Fruit fly (Drosophila melanogaster) whole organism, prepupa: ENCODE data around the gene UBL3.

ENCODE experiments used
- CG10669 ChIP-seq: fragments of 200-800 bp; sonication (Bioruptor generic); optimal IDR thresholded peaks from 3 replicates; lab custom pipeline; 2018; ENCODE audit warnings: missing biosample characterization, mild to moderate bottlenecking, missing genetic modification characterization, moderate library complexity
- CG8632 ChIP-seq: fragments of 200-800 bp; sonication (Bioruptor generic); optimal IDR thresholded peaks from 3 replicates; lab custom pipeline; 2016; ENCODE audit warnings: missing biosample characterization, missing genetic modification characterization
- Sox102F ChIP-seq: fragments of 200-800 bp; sonication (Bioruptor generic); optimal IDR thresholded peaks from 2 replicates; lab custom pipeline; 2016; ENCODE audit warnings: missing biosample characterization, mild to moderate bottlenecking, missing genetic modification characterization
- topi ChIP-seq: fragments of 200-800 bp; sonication (Bioruptor generic); optimal IDR thresholded peaks from 3 replicates; lab custom pipeline; 2016; ENCODE audit warnings: missing biosample characterization, missing genetic modification characterization

DNA sequence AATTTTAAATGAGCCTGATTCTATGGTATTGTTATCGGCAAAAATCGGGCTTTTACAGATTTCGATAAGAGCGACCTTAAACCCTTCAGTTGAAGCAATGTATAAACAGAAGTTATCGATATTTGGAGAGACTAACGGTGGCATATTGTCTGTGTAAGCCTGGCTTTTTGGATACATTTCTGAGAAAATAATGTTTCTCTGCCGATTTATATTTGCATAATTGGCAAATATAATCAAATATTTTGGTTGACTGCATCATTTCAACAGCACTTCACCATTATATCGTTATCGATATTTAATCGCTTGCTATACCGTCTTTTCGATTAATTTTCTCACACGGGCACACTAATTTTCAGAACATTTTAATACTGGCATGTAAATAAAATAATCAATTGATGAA, 16.9 kb upstream of the UBL3 start, which contains the start of gene CG16952:
- TF ChIP-seq Sox102F (no peak), CG8632 (GFP tag; lab: Kevin White, UChicago) (no peak), topi (peak; percentile 0), CG10669 (no peak)
